Worm (Caenorhabditis elegans) whole organism, L1 larva: ENCODE results near the gene nhr-79.

Source experiments
- C04F5.9 ChIP-seq: sonication (generic microtip); optimal IDR thresholded peaks from 2 replicates; lab custom pipeline; 2016; ENCODE audit warnings: missing genetic modification characterization, missing compliant biosample characterization
- C16A3.4 ChIP-seq: fragments of 150-350 bp; optimal IDR thresholded peaks from 2 replicates; lab custom pipeline; 2014; ENCODE audit warnings: missing biosample characterization, missing genetic modification characterization
- C34B4.2 ChIP-seq: sonication (generic microtip); optimal IDR thresholded peaks from 2 replicates; lab custom pipeline; 2017; ENCODE audit warnings: mild to moderate bottlenecking, missing genetic modification characterization, missing compliant biosample characterization
- F16B12.6 ChIP-seq: fragments of 150-350 bp; optimal IDR thresholded peaks from 2 replicates; lab custom pipeline; 2014; ENCODE audit warnings: missing biosample characterization, missing genetic modification characterization
- aha-1 ChIP-seq: fragments of 150-350 bp; optimal IDR thresholded peaks from 2 replicates; lab custom pipeline; 2014; ENCODE audit warnings: missing biosample characterization, missing genetic modification characterization
- alr-1 ChIP-seq: fragments of 200-800 bp; sonication (Bioruptor generic); optimal IDR thresholded peaks from 2 replicates; lab custom pipeline; 2018; ENCODE audit warnings: borderline replicate concordance, mild to moderate bottlenecking, missing genetic modification characterization, missing compliant biosample characterization
- ceh-82 ChIP-seq, 3 experiments: fragments of 150-350 bp in 1 of 3; sonication (generic microtip) in 2 of 3; optimal IDR thresholded peaks; 2 replicates each; lab custom pipeline; 2014 to 2017; ENCODE audit warnings: missing biosample characterization in 3 of 3, missing genetic modification characterization in 3 of 3
- dpl-1 ChIP-seq, 3 experiments: fragments of 150-350 bp in 2 of 3; sonication (generic microtip) in 1 of 3; optimal IDR thresholded peaks; 2 replicates each; lab custom pipeline; 2014 to 2017; ENCODE audit warnings: missing biosample characterization in 3 of 3, missing genetic modification characterization in 3 of 3, missing genetic modification reagents in 3 of 3
- efl-1 ChIP-seq, 4 experiments: fragments of 150-350 bp; optimal IDR thresholded peaks in 3 of 4; peaks in 1 of 4; 1 replicate in 1 of 4; 2 replicates in 3 of 4; lab custom pipeline; 2014; ENCODE audit warnings: missing biosample characterization in 2 of 4, missing genetic modification characterization in 2 of 4, missing genetic modification reagents in 2 of 4
- efl-3 ChIP-seq: fragments of 200-800 bp; sonication (Bioruptor generic); optimal IDR thresholded peaks from 2 replicates; lab custom pipeline; 2018; ENCODE audit warnings: mild to moderate bottlenecking, missing genetic modification characterization, missing compliant biosample characterization
- elt-2 ChIP-seq: sonication (generic microtip); optimal IDR thresholded peaks from 2 replicates; lab custom pipeline; 2016; ENCODE audit warnings: missing genetic modification characterization, mild to moderate bottlenecking, inconsistent platforms, missing compliant biosample characterization, missing genetic modification reagents
- elt-3 ChIP-seq, 6 experiments: fragments of 150-350 bp in 1 of 6; sonication (generic microtip); optimal IDR thresholded peaks; 2 replicates each; lab custom pipeline; 2017 to 2018; ENCODE audit warnings: missing biosample characterization in 6 of 6, missing genetic modification characterization in 6 of 6, inconsistent platforms in 1 of 6
- ets-5 ChIP-seq: fragments of 200-800 bp; sonication (Bioruptor generic); IDR thresholded peaks from 2 replicates; pipeline ENCODE4 v1.3.6; 2022; ENCODE audit warnings: missing genetic modification characterization, missing compliant biosample characterization
- fkh-4 ChIP-seq: sonication (generic microtip); optimal IDR thresholded peaks from 2 replicates; lab custom pipeline; 2016; ENCODE audit warnings: missing compliant biosample characterization, missing genetic modification characterization, borderline replicate concordance
- fos-1 ChIP-seq: fragments of 150-350 bp; optimal IDR thresholded peaks from 2 replicates; lab custom pipeline; 2014; ENCODE audit warnings: missing biosample characterization, missing genetic modification characterization
- hlh-17 ChIP-seq: fragments of 200-800 bp; sonication (Bioruptor generic); optimal IDR thresholded peaks from 2 replicates; lab custom pipeline; 2018; ENCODE audit warnings: missing genetic modification characterization, mild to moderate bottlenecking, missing compliant biosample characterization, moderate library complexity, borderline replicate concordance
- hlh-4 ChIP-seq: sonication (generic microtip); optimal IDR thresholded peaks from 2 replicates; lab custom pipeline; 2016; ENCODE audit warnings: mild to moderate bottlenecking, missing genetic modification characterization, missing compliant biosample characterization
- hpl-2 ChIP-seq: fragments of 150-350 bp; optimal IDR thresholded peaks from 2 replicates; lab custom pipeline; 2014; ENCODE audit warnings: missing biosample characterization, missing genetic modification reagents, missing genetic modification characterization
- irx-1 ChIP-seq: sonication (generic microtip); optimal IDR thresholded peaks from 2 replicates; lab custom pipeline; 2016; ENCODE audit warnings: missing genetic modification characterization, missing compliant biosample characterization
- jun-1 ChIP-seq: fragments of 150-350 bp; optimal IDR thresholded peaks from 2 replicates; lab custom pipeline; 2014; ENCODE audit warnings: missing biosample characterization, missing genetic modification reagents, missing genetic modification characterization
- lin-13 ChIP-seq: fragments of 150-350 bp; optimal IDR thresholded peaks from 2 replicates; lab custom pipeline; 2014; ENCODE audit warnings: missing biosample characterization, missing genetic modification reagents, missing genetic modification characterization
- lin-14 ChIP-seq: fragments of 200-800 bp; sonication (Bioruptor generic); optimal IDR thresholded peaks from 2 replicates; lab custom pipeline; 2018; ENCODE audit warnings: mild to moderate bottlenecking, missing genetic modification characterization, moderate library complexity, missing compliant biosample characterization
- lin-15B ChIP-seq: fragments of 150-350 bp; sonication (generic microtip); optimal IDR thresholded peaks from 3 replicates; lab custom pipeline; 2014; ENCODE audit warnings: missing biosample characterization, missing genetic modification characterization
- lin-35 ChIP-seq, 2 experiments: fragments of 150-350 bp; optimal IDR thresholded peaks; 2 replicates each; lab custom pipeline; 2014; ENCODE audit warnings: missing biosample characterization in 2 of 2, missing genetic modification characterization in 2 of 2, missing genetic modification reagents in 2 of 2
- lin-39 ChIP-seq: fragments of 150-350 bp; optimal IDR thresholded peaks from 2 replicates; lab custom pipeline; 2014; ENCODE audit warnings: missing biosample characterization, missing genetic modification reagents, missing genetic modification characterization
- mef-2 ChIP-seq: fragments of 150-350 bp; optimal IDR thresholded peaks from 2 replicates; lab custom pipeline; 2014; ENCODE audit warnings: missing biosample characterization, missing genetic modification characterization
- nhr-20 ChIP-seq: sonication (generic microtip); optimal IDR thresholded peaks from 2 replicates; lab custom pipeline; 2016; ENCODE audit warnings: mild to moderate bottlenecking, missing genetic modification characterization, missing compliant biosample characterization
- nhr-28 ChIP-seq: fragments of 150-350 bp; optimal IDR thresholded peaks from 2 replicates; lab custom pipeline; 2014; ENCODE audit warnings: missing biosample characterization, missing genetic modification characterization
- nhr-47 ChIP-seq: sonication (generic microtip); optimal IDR thresholded peaks from 2 replicates; lab custom pipeline; 2016; ENCODE audit warnings: mild to moderate bottlenecking, missing genetic modification characterization, moderate library complexity, missing compliant biosample characterization
- nhr-71 ChIP-seq: sonication (generic microtip); optimal IDR thresholded peaks from 2 replicates; lab custom pipeline; 2016; ENCODE audit warnings: mild to moderate bottlenecking, missing genetic modification characterization, moderate library complexity, missing compliant biosample characterization
- nhr-77 ChIP-seq: fragments of 150-350 bp; optimal IDR thresholded peaks from 2 replicates; lab custom pipeline; 2014; ENCODE audit warnings: missing biosample characterization, missing genetic modification characterization
- nhr-85 ChIP-seq: sonication (generic microtip); peaks from one replicate; lab custom pipeline; 2016; ENCODE audit warnings: missing genetic modification characterization, inconsistent platforms, missing compliant biosample characterization
- pag-3 ChIP-seq: sonication (generic microtip); optimal IDR thresholded peaks from 2 replicates; lab custom pipeline; 2017; ENCODE audit warnings: missing genetic modification characterization, mild to moderate bottlenecking, missing compliant biosample characterization, antibody characterized with exemption, borderline replicate concordance; ENCODE audit not compliant: insufficient read depth
- rnt-1 ChIP-seq: sonication (generic microtip); optimal IDR thresholded peaks from 2 replicates; lab custom pipeline; 2016; ENCODE audit warnings: mild to moderate bottlenecking, missing genetic modification characterization, moderate library complexity, missing compliant biosample characterization
- skn-1 ChIP-seq: fragments of 150-350 bp; optimal IDR thresholded peaks from 2 replicates; lab custom pipeline; 2014; ENCODE audit warnings: missing biosample characterization, missing genetic modification characterization
- snpc-4 ChIP-seq: fragments of 150-350 bp; optimal IDR thresholded peaks from 2 replicates; lab custom pipeline; 2014; ENCODE audit warnings: missing biosample characterization, missing genetic modification characterization
- sox-4 ChIP-seq: sonication (generic microtip); optimal IDR thresholded peaks from 2 replicates; lab custom pipeline; 2016; ENCODE audit warnings: missing genetic modification characterization, missing compliant biosample characterization
- sptf-1 ChIP-seq: fragments of 150-350 bp; optimal IDR thresholded peaks from 2 replicates; lab custom pipeline; 2014; ENCODE audit warnings: missing biosample characterization, missing genetic modification characterization
- unc-30 ChIP-seq: sonication (generic microtip); optimal IDR thresholded peaks from 2 replicates; lab custom pipeline; 2017; ENCODE audit warnings: missing biosample characterization, missing genetic modification characterization
- unc-62 ChIP-seq: fragments of 150-350 bp; optimal IDR thresholded peaks from 2 replicates; lab custom pipeline; 2014; ENCODE audit warnings: missing biosample characterization, missing genetic modification reagents, missing genetic modification characterization
- unc-86 ChIP-seq: sonication (generic microtip); optimal IDR thresholded peaks from 2 replicates; lab custom pipeline; 2016; ENCODE audit warnings: missing genetic modification characterization, missing compliant biosample characterization
- vab-15 ChIP-seq: sonication (generic microtip); optimal IDR thresholded peaks from 2 replicates; lab custom pipeline; 2017; ENCODE audit warnings: missing genotype, mild to moderate bottlenecking, missing genetic modification characterization, missing compliant biosample characterization
- xbp-1 ChIP-seq: sonication (generic microtip); optimal IDR thresholded peaks from 2 replicates; lab custom pipeline; 2016; ENCODE audit warnings: missing genetic modification characterization, missing compliant biosample characterization
- zag-1 ChIP-seq: fragments of 150-350 bp; optimal IDR thresholded peaks from 2 replicates; lab custom pipeline; 2014; ENCODE audit warnings: missing biosample characterization, missing genetic modification characterization
- ztf-11 ChIP-seq, 2 experiments: sonication (generic microtip); optimal IDR thresholded peaks; 2 replicates each; lab custom pipeline; 2016 to 2017; ENCODE audit warnings: missing genetic modification characterization in 2 of 2, missing biosample characterization in 1 of 2, missing compliant biosample characterization in 1 of 2

Gene nhr-79

ce11 chrV:19212354-19212753, 659 bp upstream of the nhr-79 start (continued):
- TF ChIP-seq C34B4.2 (tag; lab: Kevin White, UChicago) (no peak), lin-14 (GFP tag; lab: Kevin White, UChicago) (no peak), fos-1 (no peak), hlh-17 (no peak), efl-3 (GFP tag; lab: Kevin White, UChicago) (no peak), elt-2 (tag; lab: Kevin White, UChicago) (peak; percentile 72), snpc-4 (tag; lab: Kevin White, UChicago) (no peak), lin-35 (GFP tag; optimal IDR thresholded peaks at IDR 0.05; lab: Kevin White, UChicago) (peak in 1 of 2 experiments; percentile 51), ztf-11 (tag; optimal IDR thresholded peaks at IDR 0.05; lab: Kevin White, UChicago) (no peak), ets-5 (GFP tag; lab: Robert Waterston, UW) (no peak), skn-1 (no peak)

ce11 chrV:19206911-19207310, 4.8 kb downstream of the nhr-79 start:
- TF ChIP-seq C16A3.4 (tag; lab: Kevin White, UChicago) (no peak), dpl-1 (GFP tag; optimal IDR thresholded peaks at IDR 0.05; lab: Kevin White, UChicago) (no peak), vab-15 (tag; lab: Kevin White, UChicago) (no peak), lin-35 (GFP tag; optimal IDR thresholded peaks at IDR 0.05; lab: Kevin White, UChicago) (peak in 1 of 2 experiments; percentile 38), ztf-11 (tag; optimal IDR thresholded peaks at IDR 0.05; lab: Kevin White, UChicago) (no peak), elt-2 (tag; lab: Kevin White, UChicago) (peak; percentile 70)

ce11 chrV:19205450-19205849, 6.2 kb downstream of the nhr-79 start:
- TF ChIP-seq nhr-71 (tag; lab: Kevin White, UChicago) (no peak), efl-3 (GFP tag; lab: Kevin White, UChicago) (no peak), nhr-20 (peak; percentile 19), dpl-1 (GFP tag; optimal IDR thresholded peaks at IDR 0.05; lab: Kevin White, UChicago) (no peak), ets-5 (GFP tag; lab: Robert Waterston, UW) (no peak), fkh-4 (tag; lab: Kevin White, UChicago) (no peak), lin-39 (no peak), F16B12.6 (tag; lab: Kevin White, UChicago) (peak; percentile 12), vab-15 (tag; lab: Kevin White, UChicago) (no peak), efl-1 (optimal IDR thresholded peaks at IDR 0.05; lab: Kevin White, UChicago) (no peak), efl-1 (GFP tag; optimal IDR thresholded peaks at IDR 0.05 in 1 of 2; lab: Kevin White, UChicago) (peak in 1 of 2 experiments; percentile 52), nhr-28 (no peak), rnt-1 (no peak), lin-14 (GFP tag; lab: Kevin White, UChicago) (peak; percentile 10), hlh-4 (tag; lab: Kevin White, UChicago) (no peak), xbp-1 (tag; lab: Kevin White, UChicago) (no peak), elt-2 (tag; lab: Kevin White, UChicago) (peak; percentile 90), nhr-47 (no peak), mef-2 (no peak), aha-1 (no peak), lin-13 (GFP tag; lab: Kevin White, UChicago) (no peak), lin-35 (GFP tag; optimal IDR thresholded peaks at IDR 0.05; lab: Kevin White, UChicago) (peak in 1 of 2 experiments; percentile 2), C04F5.9 (tag; lab: Kevin White, UChicago) (no peak), pag-3 (no peak), unc-30 (tag; lab: Kevin White, UChicago) (no peak), sox-4 (no peak), lin-15B (no peak)

ce11 chrV:19203299-19203698, 8.4 kb downstream of the nhr-79 start, which contains the start of gene Y39B6A.1:
Gene Y39B6A.1, minus strand, starts transcription at chrV:19203607.
- TF ChIP-seq elt-2 (tag; lab: Kevin White, UChicago) (peak; percentile 76), unc-86 (no peak), zag-1 (no peak), lin-13 (GFP tag; lab: Kevin White, UChicago) (no peak), lin-35 (GFP tag; optimal IDR thresholded peaks at IDR 0.05; lab: Kevin White, UChicago) (peak in 1 of 2 experiments; percentile 3), nhr-85 (tag; lab: Kevin White, UChicago) (no peak), hlh-4 (tag; lab: Kevin White, UChicago) (no peak), irx-1 (no peak), alr-1 (tag; lab: Kevin White, UChicago) (no peak), hpl-2 (GFP tag; lab: Kevin White, UChicago) (no peak), elt-3 (tag; optimal IDR thresholded peaks at IDR 0.05; lab: Kevin White, UChicago) (no peak), C16A3.4 (tag; lab: Kevin White, UChicago) (no peak), sptf-1 (no peak), aha-1 (no peak), jun-1 (tag; lab: Kevin White, UChicago) (no peak), unc-62 (GFP tag; lab: Kevin White, UChicago) (no peak), nhr-77 (tag; lab: Kevin White, UChicago) (no peak), ceh-82 (tag; optimal IDR thresholded peaks at IDR 0.05; lab: Kevin White, UChicago) (no peak)
